Worm (Caenorhabditis elegans) whole organism, late embryonic: ENCODE measurements around the gene math-20.
"Not testable (repeated sequence)": the region's sequence is repeated elsewhere in the genome, so short reads cannot be mapped to it uniquely, and the experiment has no call there.

ENCODE experiments used
- F13H6.1 ChIP-seq: sonication (generic microtip); optimal IDR thresholded peaks from 2 replicates; lab custom pipeline; 2016; ENCODE audit warnings: missing genetic modification characterization, missing compliant biosample characterization
- ahr-1 ChIP-seq: sonication (generic microtip); optimal IDR thresholded peaks from 2 replicates; lab custom pipeline; 2016; ENCODE audit warnings: missing genetic modification characterization, missing compliant biosample characterization
- ama-1 ChIP-seq: fragments of 150-350 bp; optimal IDR thresholded peaks from 2 replicates; lab custom pipeline; 2014
- ceh-19 ChIP-seq: fragments of 200-800 bp; sonication (Bioruptor generic); optimal IDR thresholded peaks from 2 replicates; lab custom pipeline; 2018; ENCODE audit warnings: mild to moderate bottlenecking, missing genetic modification characterization, missing compliant biosample characterization
- ceh-48 ChIP-seq: sonication (generic microtip); optimal IDR thresholded peaks from 2 replicates; lab custom pipeline; 2016; ENCODE audit warnings: missing genetic modification characterization, inconsistent platforms, missing compliant biosample characterization
- dmd-4 ChIP-seq: sonication (generic microtip); optimal IDR thresholded peaks from 2 replicates; lab custom pipeline; 2016; ENCODE audit warnings: borderline replicate concordance, missing genetic modification characterization, missing compliant biosample characterization
- mec-3 ChIP-seq: sonication (generic microtip); optimal IDR thresholded peaks from 2 replicates; lab custom pipeline; 2016; ENCODE audit warnings: borderline replicate concordance, missing genetic modification characterization, missing compliant biosample characterization
- nhr-11 ChIP-seq: fragments of 150-350 bp; optimal IDR thresholded peaks from 2 replicates; lab custom pipeline; 2014; ENCODE audit warnings: missing biosample characterization, missing genetic modification characterization
- nhr-232 ChIP-seq: sonication (generic microtip); optimal IDR thresholded peaks from 2 replicates; lab custom pipeline; 2016; ENCODE audit warnings: missing genetic modification characterization, missing compliant biosample characterization
- pqm-1 ChIP-seq: sonication (generic microtip); optimal IDR thresholded peaks from 2 replicates; lab custom pipeline; 2016; ENCODE audit warnings: missing genetic modification characterization, missing compliant biosample characterization
- syd-9 ChIP-seq: sonication (generic microtip); optimal IDR thresholded peaks from 2 replicates; lab custom pipeline; 2016; ENCODE audit warnings: mild to moderate bottlenecking, missing genetic modification characterization, moderate library complexity, missing compliant biosample characterization
- tbx-7 ChIP-seq: sonication (generic microtip); optimal IDR thresholded peaks from 2 replicates; lab custom pipeline; 2016; ENCODE audit warnings: missing genotype, missing genetic modification characterization, missing compliant biosample characterization

DNA sequence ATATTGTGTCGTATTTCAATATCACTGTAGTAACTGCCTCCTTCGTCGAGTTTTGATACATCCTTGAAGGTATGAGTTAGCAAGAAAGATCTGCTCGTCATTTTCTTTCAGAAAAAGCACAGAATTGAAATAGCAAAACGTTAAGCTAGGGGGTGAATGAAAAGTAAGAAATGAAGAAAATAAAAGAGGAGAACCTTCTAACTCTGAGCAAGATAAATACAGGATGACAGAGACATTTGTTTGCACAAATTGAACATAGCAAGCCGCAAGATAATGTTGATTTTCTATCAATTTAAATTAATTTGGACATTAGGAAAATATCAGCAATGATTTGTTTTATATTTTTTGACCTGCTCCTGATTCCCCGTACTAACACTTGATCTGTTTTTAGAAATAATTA, 40.8 kb upstream of the math-20 start, which contains the start of gene math-49:
- not testable (repeated sequence) for TF ChIP-seq dmd-4 (tag; lab: Kevin White, UChicago); F13H6.1 (tag; lab: Kevin White, UChicago); ceh-48 (tag; lab: Kevin White, UChicago); ceh-19 (GFP tag; lab: Kevin White, UChicago); syd-9 (tag; lab: Kevin White, UChicago); nhr-232 (tag; lab: Kevin White, UChicago); ama-1 (lab: Kevin White, UChicago); mec-3 (tag; lab: Kevin White, UChicago); nhr-11 (tag; lab: Kevin White, UChicago); ahr-1 (tag; lab: Kevin White, UChicago); tbx-7 (tag; lab: Kevin White, UChicago); pqm-1 (tag; lab: Kevin White, UChicago)
